Worm (Caenorhabditis elegans): Measurements from ENCODE around the gene F41B4.2.

F41B4.2 gene

ce11 chrX:6867707-6868106 is 32.6 kb upstream of the F41B4.2 start:
- TF ChIP-seq blmp-1 (tag; optimal IDR thresholded peaks at IDR 0.05) (no peak), lin-13 (tag; optimal IDR thresholded peaks at IDR 0.05) (no peak), drap-1 (GFP tag; optimal IDR thresholded peaks at IDR 0.05) (peak; percentile 52), pha-4 (tag; optimal IDR thresholded peaks at IDR 0.05) (no peak), tbx-8 (GFP tag; optimal IDR thresholded peaks at IDR 0.05) (no peak), sptf-1 (tag; optimal IDR thresholded peaks at IDR 0.05) (peak; percentile 41), mls-2 (tag; optimal IDR thresholded peaks at IDR 0.05) (no peak), unc-120 (tag; optimal IDR thresholded peaks at IDR 0.05; ENCODE audit: poor library complexity, severe bottlenecking) (peak; percentile 15), unc-39 (tag; optimal IDR thresholded peaks at IDR 0.05) (no peak), lsy-2 (tag; optimal IDR thresholded peaks at IDR 0.05) (no peak), nhr-237 (tag; optimal IDR thresholded peaks at IDR 0.05) (no peak), zip-8 (tag; optimal IDR thresholded peaks at IDR 0.05) (no peak), snpc-4 (tag; optimal IDR thresholded peaks at IDR 0.05) (no peak), M03D4.4 (tag; optimal IDR thresholded peaks at IDR 0.05) (peak; percentile 7), mep-1 (tag; optimal IDR thresholded peaks at IDR 0.05) (no peak), nhr-28 (tag; optimal IDR thresholded peaks at IDR 0.05) (no peak), ces-1 (GFP tag; optimal IDR thresholded peaks at IDR 0.05) (no peak), elt-3 (tag; optimal IDR thresholded peaks at IDR 0.05) (no peak), lin-32 (GFP tag; optimal IDR thresholded peaks at IDR 0.05) (peak; percentile 5), unc-62 (GFP tag; optimal IDR thresholded peaks at IDR 0.05) (no peak), ceh-39 (tag; optimal IDR thresholded peaks at IDR 0.05) (no peak), ztf-11 (tag; optimal IDR thresholded peaks at IDR 0.05) (no peak), bed-3 (GFP tag; optimal IDR thresholded peaks at IDR 0.05) (no peak), nhr-12 (tag; optimal IDR thresholded peaks at IDR 0.05) (no peak), ceh-83 (GFP tag; optimal IDR thresholded peaks at IDR 0.05) (peak; percentile 31), elt-1 (tag; optimal IDR thresholded peaks at IDR 0.05; ENCODE audit: borderline replicate concordance, insufficient read depth) (no peak), nhr-76 (tag; optimal IDR thresholded peaks at IDR 0.05) (no peak), mab-5 (tag; optimal IDR thresholded peaks at IDR 0.05) (no peak), ham-2 (GFP tag; optimal IDR thresholded peaks at IDR 0.05) (peak; percentile 42), sem-2 (GFP tag; optimal IDR thresholded peaks at IDR 0.05) (peak; percentile 5), cnd-1 (tag; optimal IDR thresholded peaks at IDR 0.05) (peak; percentile 76)

- TF ChIP-seq nhr-76 (tag; optimal IDR thresholded peaks at IDR 0.05) (no peak), cnd-1 (tag; optimal IDR thresholded peaks at IDR 0.05) (no peak), zip-8 (tag; optimal IDR thresholded peaks at IDR 0.05) (no peak), ztf-11 (tag; optimal IDR thresholded peaks at IDR 0.05) (no peak), unc-120 (tag; optimal IDR thresholded peaks at IDR 0.05; ENCODE audit: poor library complexity, severe bottlenecking) (no peak), hlh-1 (tag; optimal IDR thresholded peaks at IDR 0.05) (no peak), ces-1 (GFP tag; optimal IDR thresholded peaks at IDR 0.05) (no peak)
Observed at ce11 chrX:6866900-6867299, 31.8 kb upstream of the F41B4.2 start.

ce11 chrX:6865839-6866238 is 30.8 kb upstream of the F41B4.2 start, which contains the start of gene odr-10:
Gene odr-10, minus strand, starts transcription at chrX:6865939.
- TF ChIP-seq unc-39 (tag; optimal IDR thresholded peaks at IDR 0.05) (no peak), nhr-12 (tag; optimal IDR thresholded peaks at IDR 0.05) (no peak), elt-1 (tag; optimal IDR thresholded peaks at IDR 0.05; ENCODE audit: borderline replicate concordance, insufficient read depth) (no peak), blmp-1 (tag; optimal IDR thresholded peaks at IDR 0.05) (no peak), hlh-1 (tag; optimal IDR thresholded peaks at IDR 0.05) (no peak), sem-2 (GFP tag; optimal IDR thresholded peaks at IDR 0.05) (no peak), nhr-28 (tag; optimal IDR thresholded peaks at IDR 0.05) (no peak), lin-13 (tag; optimal IDR thresholded peaks at IDR 0.05) (no peak)

ce11 chrX:6863032-6863431 is 28.0 kb upstream of the F41B4.2 start, which contains the start of gene nep-4:
Gene nep-4, minus strand, starts transcription at chrX:6863424.
- TF ChIP-seq flh-1 (GFP tag; optimal IDR thresholded peaks at IDR 0.05) = no peak

- TF ChIP-seq unc-39 (tag; optimal IDR thresholded peaks at IDR 0.05) (no peak), mep-1 (tag; optimal IDR thresholded peaks at IDR 0.05) (no peak), blmp-1 (tag; optimal IDR thresholded peaks at IDR 0.05) (no peak), cnd-1 (tag; optimal IDR thresholded peaks at IDR 0.05) (no peak), zip-8 (tag; optimal IDR thresholded peaks at IDR 0.05) (no peak), ham-2 (GFP tag; optimal IDR thresholded peaks at IDR 0.05) (no peak), nhr-12 (tag; optimal IDR thresholded peaks at IDR 0.05) (no peak)
Observed at ce11 chrX:6861564-6861963, 26.5 kb upstream of the F41B4.2 start.
